Fruit fly (Drosophila melanogaster) whole organism, embryonic: ENCODE data around the gene CG10993.

Source experiments
- CG10267 ChIP-seq: fragments of 200-800 bp; sonication (Bioruptor generic); optimal IDR thresholded peaks from 2 replicates; lab custom pipeline; 2018; ENCODE audit warnings: missing biosample characterization, mild to moderate bottlenecking, missing genetic modification characterization, moderate library complexity
- CG10366 ChIP-seq: fragments of 200-800 bp; sonication (Bioruptor generic); IDR thresholded peaks from 2 replicates; pipeline ENCODE4 v1.3.6; 2022; ENCODE audit warnings: missing biosample characterization, missing genetic modification characterization
- CG11504 ChIP-seq: fragments of 200-800 bp; sonication (Bioruptor generic); optimal IDR thresholded peaks from 3 replicates; lab custom pipeline; 2019; ENCODE audit warnings: missing biosample characterization, mild to moderate bottlenecking, missing genetic modification characterization, moderate library complexity
- CG11696 ChIP-seq: fragments of 200-800 bp; sonication (Bioruptor generic); IDR thresholded peaks from 2 replicates; pipeline ENCODE4 v1.3.6; 2022; ENCODE audit warnings: missing biosample characterization, missing genetic modification characterization
- CG12659 ChIP-seq: fragments of 200-800 bp; sonication (Bioruptor generic); optimal IDR thresholded peaks from 3 replicates; lab custom pipeline; 2017; ENCODE audit warnings: mild to moderate bottlenecking, missing biosample characterization, missing genetic modification reagents, missing genetic modification characterization
- CG15011 ChIP-seq: fragments of 200-800 bp; sonication (Bioruptor generic); optimal IDR thresholded peaks from 3 replicates; lab custom pipeline; 2018; ENCODE audit warnings: missing biosample characterization, mild to moderate bottlenecking, missing genetic modification characterization
- CG17328 ChIP-seq: fragments of 200-800 bp; sonication (Bioruptor generic); IDR thresholded peaks from 2 replicates; pipeline ENCODE4 v1.3.6; 2022; ENCODE audit warnings: missing biosample characterization, missing genetic modification characterization
- CG17361 ChIP-seq: fragments of 200-800 bp; sonication (Bioruptor generic); IDR thresholded peaks from 3 replicates; pipeline ENCODE4 v1.3.6; 2022; ENCODE audit warnings: missing biosample characterization, missing genetic modification characterization
- CG18011 ChIP-seq: fragments of 200-800 bp; sonication (Bioruptor generic); optimal IDR thresholded peaks from 2 replicates; lab custom pipeline; 2017; ENCODE audit warnings: missing biosample characterization, missing genetic modification characterization, mild to moderate bottlenecking, moderate library complexity, missing genotype
- CG18476 ChIP-seq: fragments of 200-800 bp; sonication (Bioruptor generic); optimal IDR thresholded peaks from 2 replicates; lab custom pipeline; 2016; ENCODE audit warnings: missing biosample characterization, mild to moderate bottlenecking, missing genetic modification characterization
- CG2199 ChIP-seq: fragments of 200-800 bp; sonication (Bioruptor generic); IDR thresholded peaks from 3 replicates; pipeline ENCODE4 v1.3.6; 2022; ENCODE audit warnings: missing biosample characterization, missing genetic modification characterization
- CG2202 ChIP-seq: fragments of 200-800 bp; sonication (Bioruptor generic); optimal IDR thresholded peaks from 2 replicates; lab custom pipeline; 2018; ENCODE audit warnings: missing biosample characterization, mild to moderate bottlenecking, missing genetic modification characterization
- CG3281 ChIP-seq: fragments of 200-800 bp; sonication (Bioruptor generic); optimal IDR thresholded peaks from 3 replicates; lab custom pipeline; 2017; ENCODE audit warnings: missing biosample characterization, mild to moderate bottlenecking, missing genetic modification characterization
- CG4328 ChIP-seq: fragments of 200-800 bp; sonication (Bioruptor generic); optimal IDR thresholded peaks from 3 replicates; lab custom pipeline; 2017; ENCODE audit warnings: missing biosample characterization, missing genetic modification reagents, missing genetic modification characterization
- CG6175 ChIP-seq: fragments of 200-800 bp; sonication (Bioruptor generic); IDR thresholded peaks from 3 replicates; pipeline ENCODE4 v1.3.6; 2022; ENCODE audit warnings: missing biosample characterization, missing genetic modification characterization
- CG7839 ChIP-seq: fragments of 200-800 bp; sonication (Bioruptor generic); optimal IDR thresholded peaks from 3 replicates; lab custom pipeline; 2018; ENCODE audit warnings: missing biosample characterization, mild to moderate bottlenecking, missing genetic modification characterization, moderate library complexity
- CG7987 ChIP-seq: fragments of 200-800 bp; sonication (Bioruptor generic); optimal IDR thresholded peaks from 2 replicates; lab custom pipeline; 2018; ENCODE audit warnings: missing biosample characterization, mild to moderate bottlenecking, missing genetic modification characterization, moderate library complexity
- CG8924 ChIP-seq: fragments of 200-800 bp; optimal IDR thresholded peaks from 3 replicates; lab custom pipeline; 2019; ENCODE audit warnings: missing biosample characterization, mild to moderate bottlenecking, missing genetic modification characterization, moderate library complexity
- CHES-1-like ChIP-seq: fragments of 200-800 bp; sonication (Bioruptor generic); optimal IDR thresholded peaks from 2 replicates; lab custom pipeline; 2016; ENCODE audit warnings: missing biosample characterization, missing genetic modification characterization
- Fer1 ChIP-seq: fragments of 200-800 bp; sonication (Bioruptor generic); optimal IDR thresholded peaks from 2 replicates; lab custom pipeline; 2017; ENCODE audit warnings: missing biosample characterization, mild to moderate bottlenecking, missing genetic modification characterization
- H2.0 ChIP-seq: fragments of 200-800 bp; sonication (Bioruptor generic); IDR thresholded peaks from 2 replicates; pipeline ENCODE4 v1.3.6; 2022; ENCODE audit warnings: missing biosample characterization, missing genetic modification characterization
- Hmx ChIP-seq: fragments of 200-800 bp; sonication (Bioruptor generic); optimal IDR thresholded peaks from 2 replicates; lab custom pipeline; 2016; ENCODE audit warnings: missing biosample characterization, missing genetic modification characterization
- Hr51 ChIP-seq, 2 experiments: fragments of 200-800 bp; sonication (Bioruptor generic); optimal IDR thresholded peaks; 2 replicates in 1 of 2; 3 replicates in 1 of 2; lab custom pipeline; 2016 to 2018; ENCODE audit warnings: missing biosample characterization in 2 of 2, missing genetic modification characterization in 2 of 2, mild to moderate bottlenecking in 1 of 2, moderate library complexity in 1 of 2
- Med ChIP-seq: fragments of 200-800 bp; sonication (Bioruptor generic); peaks from one replicate; lab custom pipeline; 2016; ENCODE audit warnings: missing biosample characterization, missing genetic modification characterization, mild to moderate bottlenecking, inconsistent platforms, moderate library complexity
- Mes4 ChIP-seq: fragments of 200-800 bp; sonication (Bioruptor generic); optimal IDR thresholded peaks from 2 replicates; lab custom pipeline; 2016; ENCODE audit warnings: missing biosample characterization, missing genetic modification characterization
- Oli ChIP-seq: fragments of 200-800 bp; sonication (Bioruptor generic); optimal IDR thresholded peaks from 2 replicates; lab custom pipeline; 2018; ENCODE audit warnings: missing biosample characterization, mild to moderate bottlenecking, missing genetic modification characterization, moderate library complexity
- bsh ChIP-seq, 2 experiments: fragments of 200-800 bp; sonication (Bioruptor generic); optimal IDR thresholded peaks; 2 replicates each; lab custom pipeline; 2017 to 2018; ENCODE audit warnings: mild to moderate bottlenecking in 2 of 2, missing biosample characterization in 2 of 2, missing genetic modification characterization in 2 of 2, moderate library complexity in 1 of 2
- chn ChIP-seq: fragments of 200-800 bp; sonication (Bioruptor generic); optimal IDR thresholded peaks from 2 replicates; lab custom pipeline; 2016; ENCODE audit warnings: missing biosample characterization, missing genetic modification characterization
- cwo ChIP-seq: fragments of 200-800 bp; sonication (Bioruptor generic); optimal IDR thresholded peaks from 3 replicates; lab custom pipeline; 2017; ENCODE audit warnings: missing biosample characterization, missing genetic modification characterization, mild to moderate bottlenecking, moderate library complexity, missing genetic modification reagents
- dmrt11E ChIP-seq: fragments of 200-800 bp; sonication (Bioruptor generic); optimal IDR thresholded peaks from 3 replicates; lab custom pipeline; 2018; ENCODE audit warnings: missing biosample characterization, mild to moderate bottlenecking, missing genetic modification characterization, moderate library complexity
- exex ChIP-seq: fragments of 200-800 bp; sonication (Bioruptor generic); optimal IDR thresholded peaks from 4 replicates; lab custom pipeline; 2018; ENCODE audit warnings: missing biosample characterization, mild to moderate bottlenecking, missing genetic modification characterization, moderate library complexity
- eyg ChIP-seq: fragments of 200-800 bp; sonication (Bioruptor generic); optimal IDR thresholded peaks from 3 replicates; lab custom pipeline; 2016; ENCODE audit warnings: missing biosample characterization, missing genetic modification characterization
- ftz-f1 ChIP-seq: fragments of 200-800 bp; sonication (Bioruptor generic); optimal IDR thresholded peaks from 2 replicates; lab custom pipeline; 2016; ENCODE audit warnings: missing biosample characterization, missing genetic modification characterization
- grn ChIP-seq: fragments of 200-800 bp; sonication (Bioruptor generic); optimal IDR thresholded peaks from 3 replicates; lab custom pipeline; 2017; ENCODE audit warnings: missing biosample characterization, missing genetic modification characterization
- hkb ChIP-seq, 2 experiments: fragments of 200-800 bp in 1 of 2; fragments of >200 bp in 1 of 2; sonication (Bioruptor generic) in 1 of 2; IDR thresholded peaks in 1 of 2; optimal IDR thresholded peaks in 1 of 2; 2 replicates each; pipeline versions ENCODE4 v1.3.6 to Lab custom; 2017 to 2022; ENCODE audit warnings: missing biosample characterization in 1 of 2, missing genetic modification characterization in 1 of 2
- lab ChIP-seq: fragments of 200-800 bp; sonication (Bioruptor generic); optimal IDR thresholded peaks from 3 replicates; lab custom pipeline; 2017; ENCODE audit warnings: missing biosample characterization, missing genetic modification characterization, mild to moderate bottlenecking, moderate library complexity, missing genetic modification reagents
- lilli ChIP-seq: fragments of 200-800 bp; sonication (Bioruptor generic); optimal IDR thresholded peaks from 3 replicates; lab custom pipeline; 2016; ENCODE audit warnings: missing biosample characterization, missing genetic modification characterization
- peb ChIP-seq: fragments of 200-800 bp; sonication (Bioruptor generic); IDR thresholded peaks from 2 replicates; pipeline ENCODE4 v1.3.6; 2022; ENCODE audit warnings: missing biosample characterization, missing genetic modification characterization
- run ChIP-seq: fragments of 200-800 bp; sonication (Bioruptor generic); optimal IDR thresholded peaks from 3 replicates; lab custom pipeline; 2018; ENCODE audit warnings: missing biosample characterization, mild to moderate bottlenecking, missing genetic modification characterization
- so ChIP-seq: fragments of 200-800 bp; sonication (Bioruptor generic); IDR thresholded peaks from 3 replicates; pipeline ENCODE4 v1.3.6; 2022; ENCODE audit warnings: missing biosample characterization, missing genetic modification characterization
- sr ChIP-seq: fragments of 200-800 bp; sonication (Bioruptor generic); IDR thresholded peaks from 3 replicates; pipeline ENCODE4 v1.3.6; 2022; ENCODE audit warnings: missing biosample characterization, missing genetic modification characterization
- tup ChIP-seq: fragments of 200-800 bp; sonication (Bioruptor generic); optimal IDR thresholded peaks from 2 replicates; lab custom pipeline; 2016; ENCODE audit warnings: missing biosample characterization, mild to moderate bottlenecking, missing genetic modification characterization, moderate library complexity
- vvl ChIP-seq: fragments of 200-800 bp; sonication (Bioruptor generic); IDR thresholded peaks from 2 replicates; pipeline ENCODE4 v1.3.6; 2022; ENCODE audit warnings: missing biosample characterization, missing genetic modification characterization
- wek ChIP-seq: fragments of 200-800 bp; sonication (Bioruptor generic); optimal IDR thresholded peaks from 3 replicates; lab custom pipeline; 2018; ENCODE audit warnings: missing biosample characterization, mild to moderate bottlenecking, missing genetic modification characterization, moderate library complexity

CG10993 gene

DNA sequence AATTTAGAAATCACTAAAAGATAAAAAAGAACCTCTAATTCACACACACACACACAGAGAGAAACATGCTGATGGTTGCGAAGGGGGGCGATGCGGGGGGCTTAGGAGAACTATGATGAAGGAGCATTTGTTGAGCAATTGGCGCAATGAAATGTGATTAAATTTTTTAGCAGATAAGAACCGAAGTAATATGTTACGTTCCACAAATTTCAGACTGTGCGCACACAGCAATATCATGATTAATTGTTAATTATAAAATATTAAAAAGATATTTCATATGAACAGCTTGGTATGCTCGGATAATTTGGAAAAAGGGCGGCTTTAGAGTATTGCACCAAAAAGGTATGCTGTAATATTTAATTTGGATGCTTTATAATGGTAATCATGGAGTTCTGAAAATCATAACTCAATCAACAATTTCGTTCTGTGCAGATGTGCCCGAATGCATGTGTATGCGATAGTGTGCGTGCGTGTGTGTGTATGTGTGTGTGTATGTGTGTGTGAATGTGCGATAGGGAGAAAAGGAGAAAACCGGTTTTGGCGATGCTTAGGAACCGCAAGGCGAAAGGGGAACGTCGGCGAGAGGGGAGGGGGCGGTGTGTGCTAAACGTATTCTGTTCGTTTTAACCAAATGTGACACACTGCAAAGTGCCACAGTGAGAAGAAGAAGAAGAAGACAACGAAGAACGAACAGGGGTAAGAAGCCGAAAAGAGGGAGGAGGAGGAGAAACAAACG is 30.3 kb upstream of the CG10993 start (continued):
- TF ChIP-seq hkb (optimal IDR thresholded peaks at IDR 0.05; lab: Kevin White, UChicago), result no peak
- TF ChIP-seq hkb (GFP tag; IDR thresholded peaks at IDR 0.05; lab: Robert Waterston, UW), result 0 out of 2 replicates have a peak, but pooled peaks have one; percentile 21
- peak; percentile 52 for TF ChIP-seq exex (tag; lab: Kevin White, UChicago)
- peak; percentile 54 for TF ChIP-seq Med (GFP tag; lab: Kevin White, UChicago)
- TF ChIP-seq CG2199 (GFP tag; lab: Robert Waterston, UW), result 0 out of 3 replicates have a peak, but pooled peaks have one; percentile 29

DNA sequence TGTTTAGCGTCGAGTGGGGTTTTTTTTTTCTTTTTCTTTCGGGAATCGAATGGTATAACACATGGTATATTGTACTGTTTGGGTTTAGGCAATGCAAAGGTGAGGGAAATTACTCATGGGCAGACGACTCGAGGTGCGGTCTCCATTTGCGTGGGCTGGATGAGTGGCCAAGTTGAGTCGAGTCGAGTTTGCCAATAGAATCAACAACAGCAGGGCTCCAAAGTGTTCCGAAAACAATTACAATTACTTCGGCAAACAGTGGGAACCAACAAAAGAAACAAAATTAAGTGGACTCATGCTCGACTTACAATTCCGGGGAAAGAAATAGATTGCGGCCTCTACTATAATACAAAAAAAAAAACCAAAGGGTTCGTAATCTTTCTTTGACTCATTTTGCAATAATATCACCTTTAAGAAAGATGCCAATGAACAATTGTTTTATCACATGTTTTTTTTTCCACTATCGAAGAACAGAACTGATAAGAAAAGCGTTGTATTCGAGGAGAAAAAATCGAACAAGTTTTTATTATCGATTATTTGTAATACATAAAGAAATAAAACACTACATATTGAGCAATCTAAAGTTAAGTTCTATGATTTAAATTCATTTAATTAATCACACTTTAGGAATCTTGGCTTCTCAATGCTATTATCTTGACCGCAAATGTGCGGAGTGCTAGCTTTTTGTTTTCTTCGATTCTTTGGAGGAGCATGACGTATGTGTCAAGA is 29.6 kb upstream of the CG10993 start:
- TF ChIP-seq dmrt11E (tag; lab: Kevin White, UChicago) (peak; percentile 9), CG3281 (peak; percentile 25), Med (GFP tag; lab: Kevin White, UChicago) (peak; percentile 39), CG12659 (GFP tag; lab: Kevin White, UChicago) (peak; percentile 16), ftz-f1 (no peak), CG18011 (GFP tag; lab: Kevin White, UChicago) (no peak), CG7987 (GFP tag; lab: Kevin White, UChicago) (peak; percentile 21), CG11696 (peak; percentile 80), CG17328 (GFP tag; lab: Robert Waterston, UW) (no peak), CHES-1-like (GFP tag; lab: Kevin White, UChicago) (peak; percentile 10), CG10366 (GFP tag; lab: Robert Waterston, UW) (no peak), CG8924 (tag; lab: Kevin White, UChicago) (no peak), CG17361 (GFP tag; lab: Robert Waterston, UW) (peak; percentile 62; the same call in 2 of the 3 replicates), Mes4 (GFP tag; lab: Kevin White, UChicago) (peak; percentile 10), Fer1 (GFP tag; lab: Kevin White, UChicago) (peak; percentile 30), Hr51 (GFP tag; optimal IDR thresholded peaks at IDR 0.05; lab: Kevin White, UChicago) (peak in 1 of 2 experiments; percentile 13), CG7839 (tag; lab: Kevin White, UChicago) (peak; percentile 40), peb (GFP tag; lab: Robert Waterston, UW) (no peak), sr (GFP tag; lab: Robert Waterston, UW) (0 out of 3 replicates have a peak, but pooled peaks have one; percentile 33), vvl (GFP tag; lab: Robert Waterston, UW) (0 out of 2 replicates have a peak, but pooled peaks have one; percentile 8), cwo (peak; percentile 6), H2.0 (GFP tag; lab: Robert Waterston, UW) (no peak), Oli (peak; percentile 34), so (GFP tag; lab: Robert Waterston, UW) (0 out of 3 replicates have a peak, but pooled peaks have one; percentile 25), CG11504 (tag; lab: Kevin White, UChicago) (peak; percentile 32), chn (GFP tag; lab: Kevin White, UChicago) (no peak), lilli (peak; percentile 35), bsh (GFP tag; optimal IDR thresholded peaks at IDR 0.05; lab: Kevin White, UChicago) (peak in 1 of 2 experiments; percentile 21), CG18476 (GFP tag; lab: Kevin White, UChicago) (peak; percentile 15), Hmx (GFP tag; lab: Kevin White, UChicago) (no peak), CG10267 (tag; lab: Kevin White, UChicago) (peak; percentile 20), grn (GFP tag; lab: Kevin White, UChicago) (no peak), CG2202 (tag; lab: Kevin White, UChicago) (peak; percentile 4), CG6175 (GFP tag; lab: Robert Waterston, UW) (no peak), CG15011 (GFP tag; lab: Kevin White, UChicago) (peak; percentile 5), run (no peak), wek (peak; percentile 59), tup (no peak), eyg (GFP tag; lab: Kevin White, UChicago) (no peak), CG4328 (GFP tag; lab: Kevin White, UChicago) (no peak), lab (peak; percentile 37)
